Fruit fly (Drosophila melanogaster): ENCODE measurements around the gene Bub1.

- TF ChIP-seq insv (optimal IDR thresholded peaks at IDR 0.05) (no peak), psq (optimal IDR thresholded peaks at IDR 0.05) (no peak), ttk (optimal IDR thresholded peaks at IDR 0.05) (no peak)
Measured at dm6 chr2L:5303044-5303904, 24.6 kb downstream of the Bub1 start.
